Fruit fly (Drosophila melanogaster) whole organism, pupa: ENCODE results near the gene CG45603.

Source experiments
- CG34367 ChIP-seq: fragments of 200-800 bp; sonication (Bioruptor generic); optimal IDR thresholded peaks from 2 replicates; lab custom pipeline; 2018; ENCODE audit warnings: missing biosample characterization, mild to moderate bottlenecking, missing genetic modification characterization
- Pif1B ChIP-seq: fragments of 200-800 bp; sonication (Bioruptor generic); optimal IDR thresholded peaks from 3 replicates; lab custom pipeline; 2016; ENCODE audit warnings: missing biosample characterization, missing genetic modification characterization
- gl ChIP-seq: fragments of 200-800 bp; sonication (Bioruptor generic); optimal IDR thresholded peaks from 2 replicates; lab custom pipeline; 2018; ENCODE audit warnings: missing biosample characterization, mild to moderate bottlenecking, missing genetic modification characterization

- no peak for TF ChIP-seq CG34367 (tag; lab: Kevin White, UChicago)
- TF ChIP-seq Pif1B (GFP tag; lab: Kevin White, UChicago) = no peak
- TF ChIP-seq gl (tag; lab: Kevin White, UChicago) = no peak
Measured at dm6 chrX:12260788-12261187, 13.6 kb upstream of the CG45603 start.
